Fruit fly (Drosophila melanogaster) whole organism, embryonic: ENCODE data around the gene CG6048.

Experiments used
- Antp ChIP-seq: fragments of 200-800 bp; sonication (Bioruptor generic); optimal IDR thresholded peaks from 3 replicates; lab custom pipeline; 2016; ENCODE audit warnings: missing biosample characterization, missing genetic modification characterization
- CG1024 ChIP-seq: fragments of 200-800 bp; sonication (Bioruptor generic); IDR thresholded peaks from 2 replicates; pipeline ENCODE4 v1.3.6; 2022; ENCODE audit warnings: missing biosample characterization, missing genetic modification characterization
- CG10366 ChIP-seq: fragments of 200-800 bp; sonication (Bioruptor generic); IDR thresholded peaks from 2 replicates; pipeline ENCODE4 v1.3.6; 2022; ENCODE audit warnings: missing biosample characterization, missing genetic modification characterization
- CG11456 ChIP-seq: fragments of 200-800 bp; sonication (Bioruptor generic); IDR thresholded peaks from 3 replicates; pipeline ENCODE4 v1.3.6; 2022; ENCODE audit warnings: missing biosample characterization, missing genetic modification characterization
- CG12104 ChIP-seq: fragments of 200-800 bp; sonication (Bioruptor generic); optimal IDR thresholded peaks from 3 replicates; lab custom pipeline; 2016; ENCODE audit warnings: missing biosample characterization, missing genetic modification characterization
- CG1233 ChIP-seq: fragments of 200-800 bp; sonication (Bioruptor generic); optimal IDR thresholded peaks from 4 replicates; lab custom pipeline; 2018; ENCODE audit warnings: missing biosample characterization, mild to moderate bottlenecking, missing genetic modification characterization
- CG14441 ChIP-seq: fragments of 200-800 bp; sonication (Bioruptor generic); IDR thresholded peaks from 2 replicates; pipeline ENCODE4 v1.3.6; 2022; ENCODE audit warnings: missing biosample characterization, missing genetic modification characterization
- CG14860 ChIP-seq: fragments of 200-800 bp; sonication (Bioruptor generic); IDR thresholded peaks from 3 replicates; pipeline ENCODE4 v1.3.6; 2022; ENCODE audit warnings: missing biosample characterization, missing genetic modification characterization; ENCODE audit not compliant: partially characterized antibody
- CG15269 ChIP-seq: fragments of 200-800 bp; sonication (Bioruptor generic); optimal IDR thresholded peaks from 2 replicates; lab custom pipeline; 2018; ENCODE audit warnings: missing biosample characterization, mild to moderate bottlenecking, missing genetic modification characterization, moderate library complexity
- CG1832 ChIP-seq: fragments of 200-800 bp; sonication (Bioruptor generic); optimal IDR thresholded peaks from 2 replicates; lab custom pipeline; 2017; ENCODE audit warnings: missing biosample characterization, mild to moderate bottlenecking, missing genetic modification characterization, inconsistent platforms
- CG30403 ChIP-seq: fragments of 200-800 bp; sonication (Bioruptor generic); optimal IDR thresholded peaks from 3 replicates; lab custom pipeline; 2016; ENCODE audit warnings: missing biosample characterization, missing genetic modification characterization
- CG3163 ChIP-seq: fragments of 200-800 bp; sonication (Bioruptor generic); optimal IDR thresholded peaks from 3 replicates; lab custom pipeline; 2016; ENCODE audit warnings: missing biosample characterization, missing genetic modification characterization
- CG33213 ChIP-seq: fragments of 200-800 bp; sonication (Bioruptor generic); optimal IDR thresholded peaks from 3 replicates; lab custom pipeline; 2016; ENCODE audit warnings: missing biosample characterization, missing genetic modification characterization
- CG4424 ChIP-seq: fragments of 200-800 bp; sonication (Bioruptor generic); optimal IDR thresholded peaks from 3 replicates; lab custom pipeline; 2016; ENCODE audit warnings: missing biosample characterization, missing genetic modification characterization
- CG4820 ChIP-seq: fragments of 200-800 bp; sonication (Bioruptor generic); optimal IDR thresholded peaks from 3 replicates; lab custom pipeline; 2016; ENCODE audit warnings: missing biosample characterization, missing genetic modification characterization
- CG6175 ChIP-seq: fragments of 200-800 bp; sonication (Bioruptor generic); IDR thresholded peaks from 3 replicates; pipeline ENCODE4 v1.3.6; 2022; ENCODE audit warnings: missing biosample characterization, missing genetic modification characterization
- CG6854 ChIP-seq: fragments of 200-800 bp; sonication (Bioruptor generic); optimal IDR thresholded peaks from 3 replicates; lab custom pipeline; 2017; ENCODE audit warnings: missing biosample characterization, mild to moderate bottlenecking, missing genetic modification characterization
- CG8478 ChIP-seq: fragments of >200 bp; optimal IDR thresholded peaks from 2 replicates; lab custom pipeline; 2018
- Dip2 ChIP-seq: fragments of 200-800 bp; sonication (Bioruptor generic); IDR thresholded peaks from 2 replicates; pipeline ENCODE4 v1.3.6; 2022; ENCODE audit warnings: missing biosample characterization, missing genetic modification characterization
- Dip3 ChIP-seq: fragments of 200-800 bp; sonication (Bioruptor generic); optimal IDR thresholded peaks from 3 replicates; lab custom pipeline; 2016; ENCODE audit warnings: missing biosample characterization, missing genetic modification characterization
- Ets65A ChIP-seq: fragments of 200-800 bp; sonication (Bioruptor generic); peaks from one replicate; lab custom pipeline; 2016; ENCODE audit warnings: missing biosample characterization, missing genetic modification characterization
- Fer1 ChIP-seq: fragments of 200-800 bp; sonication (Bioruptor generic); optimal IDR thresholded peaks from 2 replicates; lab custom pipeline; 2017; ENCODE audit warnings: missing biosample characterization, mild to moderate bottlenecking, missing genetic modification characterization
- H15 ChIP-seq: fragments of 200-800 bp; sonication (Bioruptor generic); IDR thresholded peaks from 3 replicates; pipeline ENCODE4 v1.3.6; 2022; ENCODE audit warnings: missing biosample characterization, missing genetic modification characterization
- H2.0 ChIP-seq: fragments of 200-800 bp; sonication (Bioruptor generic); IDR thresholded peaks from 2 replicates; pipeline ENCODE4 v1.3.6; 2022; ENCODE audit warnings: missing biosample characterization, missing genetic modification characterization
- Hsf ChIP-seq: fragments of 200-800 bp; sonication (Bioruptor generic); optimal IDR thresholded peaks from 3 replicates; lab custom pipeline; 2016; ENCODE audit warnings: missing biosample characterization, missing genetic modification characterization
- MESR4 ChIP-seq: fragments of 200-800 bp; sonication (Bioruptor generic); optimal IDR thresholded peaks from 2 replicates; lab custom pipeline; 2018; ENCODE audit warnings: missing biosample characterization, mild to moderate bottlenecking, missing genetic modification characterization, moderate library complexity
- Med ChIP-seq: fragments of 200-800 bp; sonication (Bioruptor generic); peaks from one replicate; lab custom pipeline; 2016; ENCODE audit warnings: missing biosample characterization, missing genetic modification characterization, mild to moderate bottlenecking, inconsistent platforms, moderate library complexity
- Spps ChIP-seq: fragments of 200-800 bp; sonication (Bioruptor generic); optimal IDR thresholded peaks from 2 replicates; lab custom pipeline; 2018; ENCODE audit warnings: missing biosample characterization, mild to moderate bottlenecking, missing genetic modification characterization
- Tbp ChIP-seq: fragments of >200 bp; optimal IDR thresholded peaks from 2 replicates; lab custom pipeline; 2018; ENCODE audit warnings: missing biosample characterization, missing genetic modification characterization
- Trl ChIP-seq, 3 experiments: fragments of >200 bp in 2 of 3; fragments of 200-800 bp in 1 of 3; sonication (Bioruptor generic) in 1 of 3; optimal IDR thresholded peaks; 2 replicates in 1 of 3; 3 replicates in 2 of 3; lab custom pipeline; 2016 to 2017; ENCODE audit warnings: missing biosample characterization in 1 of 3, missing genetic modification characterization in 1 of 3
- ato ChIP-seq: fragments of 200-800 bp; sonication (Bioruptor generic); IDR thresholded peaks from 2 replicates; pipeline ENCODE4 v1.3.6; 2022; ENCODE audit warnings: missing biosample characterization, missing genetic modification characterization; ENCODE audit not compliant: partially characterized antibody
- bcd ChIP-seq: fragments of 200-800 bp; sonication (Bioruptor generic); optimal IDR thresholded peaks from 2 replicates; lab custom pipeline; 2017; ENCODE audit warnings: missing biosample characterization, mild to moderate bottlenecking, missing genetic modification characterization
- chif ChIP-seq, 2 experiments: fragments of 200-800 bp; sonication (Bioruptor generic); optimal IDR thresholded peaks; 3 replicates each; lab custom pipeline; 2016; ENCODE audit warnings: missing biosample characterization in 2 of 2, missing genetic modification characterization in 2 of 2
- chinmo ChIP-seq: fragments of 200-800 bp; sonication (Bioruptor generic); IDR thresholded peaks from 4 replicates; pipeline ENCODE4 v1.3.6; 2022; ENCODE audit warnings: missing biosample characterization, missing genetic modification characterization; ENCODE audit not compliant: partially characterized antibody
- danr ChIP-seq: fragments of 200-800 bp; sonication (Bioruptor generic); IDR thresholded peaks from 2 replicates; pipeline ENCODE4 v1.3.6; 2022; ENCODE audit warnings: missing biosample characterization, missing genetic modification characterization
- eve ChIP-seq, 2 experiments: fragments of >200 bp; optimal IDR thresholded peaks; 2 replicates each; lab custom pipeline; 2017; ENCODE audit warnings: missing biosample characterization in 2 of 2, missing genetic modification characterization in 2 of 2
- fd64A ChIP-seq: fragments of 200-800 bp; sonication (Bioruptor generic); optimal IDR thresholded peaks from 3 replicates; lab custom pipeline; 2018; ENCODE audit warnings: missing biosample characterization, mild to moderate bottlenecking, missing genetic modification characterization
- gcm2 ChIP-seq: fragments of 200-800 bp; sonication (Bioruptor generic); optimal IDR thresholded peaks from 2 replicates; lab custom pipeline; 2016; ENCODE audit warnings: missing biosample characterization, missing genetic modification characterization
- gro ChIP-seq: fragments of 200-800 bp; sonication (Bioruptor generic); optimal IDR thresholded peaks from 2 replicates; lab custom pipeline; 2016; ENCODE audit warnings: missing biosample characterization, missing genetic modification characterization
- kay ChIP-seq: fragments of 200-800 bp; sonication (Bioruptor generic); optimal IDR thresholded peaks from 2 replicates; lab custom pipeline; 2016; ENCODE audit warnings: missing biosample characterization, missing genetic modification characterization
- lbe ChIP-seq: fragments of 200-800 bp; sonication (Bioruptor generic); optimal IDR thresholded peaks from 2 replicates; lab custom pipeline; 2016; ENCODE audit warnings: missing biosample characterization, mild to moderate bottlenecking, missing genetic modification characterization
- lilli ChIP-seq: fragments of 200-800 bp; sonication (Bioruptor generic); optimal IDR thresholded peaks from 3 replicates; lab custom pipeline; 2016; ENCODE audit warnings: missing biosample characterization, missing genetic modification characterization
- mam ChIP-seq: fragments of 200-800 bp; sonication (Bioruptor generic); optimal IDR thresholded peaks from 3 replicates; lab custom pipeline; 2016; ENCODE audit warnings: missing biosample characterization, missing genetic modification characterization
- org-1 ChIP-seq: fragments of 200-800 bp; sonication (Bioruptor generic); optimal IDR thresholded peaks from 2 replicates; lab custom pipeline; 2017; ENCODE audit warnings: missing biosample characterization, missing genetic modification characterization
- peb ChIP-seq: fragments of 200-800 bp; sonication (Bioruptor generic); IDR thresholded peaks from 2 replicates; pipeline ENCODE4 v1.3.6; 2022; ENCODE audit warnings: missing biosample characterization, missing genetic modification characterization
- pho ChIP-seq: fragments of 200-800 bp; sonication (Bioruptor generic); optimal IDR thresholded peaks from 2 replicates; lab custom pipeline; 2016; ENCODE audit warnings: missing biosample characterization, missing genetic modification characterization
- pzg ChIP-seq: fragments of 200-800 bp; sonication (Bioruptor generic); optimal IDR thresholded peaks from 3 replicates; lab custom pipeline; 2018; ENCODE audit warnings: missing biosample characterization, mild to moderate bottlenecking, missing genetic modification characterization, moderate library complexity
- toy ChIP-seq: fragments of 200-800 bp; sonication (Bioruptor generic); IDR thresholded peaks from 2 replicates; pipeline ENCODE4 v1.3.6; 2022; ENCODE audit warnings: missing biosample characterization, missing genetic modification characterization
- ttk ChIP-seq: fragments of 200-800 bp; sonication (Bioruptor generic); IDR thresholded peaks from 2 replicates; pipeline ENCODE4 v2.1.2; 2022; ENCODE audit warnings: missing biosample characterization, missing genetic modification characterization
- vfl ChIP-seq: fragments of 200-800 bp; sonication (Bioruptor generic); optimal IDR thresholded peaks from 2 replicates; lab custom pipeline; 2016; ENCODE audit warnings: missing biosample characterization, missing genetic modification characterization
- zen2 ChIP-seq: fragments of 200-800 bp; sonication (Bioruptor generic); IDR thresholded peaks from 3 replicates; pipeline ENCODE4 v1.3.6; 2022; ENCODE audit warnings: missing biosample characterization, missing genetic modification characterization; ENCODE audit not compliant: partially characterized antibody

The CG6048 gene

DNA sequence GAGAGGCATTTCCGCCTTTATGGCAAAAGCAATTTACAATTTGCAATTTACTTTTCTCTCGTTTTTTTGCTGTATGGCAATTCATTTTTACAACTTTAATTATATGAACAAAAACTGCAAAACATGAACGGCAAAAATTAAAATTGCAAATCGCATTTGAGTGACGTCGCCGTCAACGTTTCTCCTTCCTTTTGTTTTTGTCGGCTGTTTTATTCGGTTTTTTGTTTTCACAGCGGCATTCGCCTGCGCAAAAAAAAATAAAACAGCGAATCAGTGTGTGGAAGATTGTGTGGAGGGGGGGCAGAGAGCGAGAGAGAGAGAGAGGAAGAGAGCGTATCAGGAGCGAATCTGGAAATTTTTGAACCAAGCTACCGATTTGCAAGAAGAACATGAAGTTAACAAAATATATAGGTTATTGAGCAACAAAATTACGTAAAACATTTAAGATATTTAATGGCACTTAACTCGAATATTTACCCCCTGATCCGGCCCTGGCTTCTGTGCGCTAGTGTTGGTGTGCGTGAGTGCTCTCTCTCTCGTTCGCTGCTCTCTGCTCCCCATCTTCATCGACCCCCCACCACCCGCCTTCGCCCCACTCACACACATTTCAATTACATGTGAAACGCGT, 33.8 kb upstream of the CG6048 start (continued):
- TF ChIP-seq Med, result peak; percentile 100
- TF ChIP-seq peb (GFP tag; lab: Robert Waterston, UW), result peak; percentile 99
- TF ChIP-seq CG14860 (GFP tag; lab: Robert Waterston, UW), result peak; percentile 84
- peak in 1 of 2 experiments; percentile 95 for TF ChIP-seq eve (GFP tag; optimal IDR thresholded peaks at IDR 0.05; lab: Kevin White, UChicago)
- peak; percentile 99 for TF ChIP-seq CG33213
- peak; percentile 73 for TF ChIP-seq MESR4 (GFP tag; lab: Kevin White, UChicago)
- peak; percentile 99 for TF ChIP-seq CG4424 (GFP tag; lab: Kevin White, UChicago)
- TF ChIP-seq lbe, result peak; percentile 98
- peak; percentile 100 for TF ChIP-seq mam (GFP tag; lab: Kevin White, UChicago)
- TF ChIP-seq CG11456 (GFP tag; lab: Robert Waterston, UW), result peak; percentile 100
- TF ChIP-seq Hsf, result peak; percentile 99
- peak; percentile 92 for TF ChIP-seq CG3163 (GFP tag; lab: Kevin White, UChicago)
- TF ChIP-seq toy (GFP tag; lab: Robert Waterston, UW), result peak; percentile 99
- peak; percentile 100 for TF ChIP-seq CG14441 (GFP tag; lab: Robert Waterston, UW)
- TF ChIP-seq ttk (GFP tag; lab: Robert Waterston, UW), result peak; percentile 99
- TF ChIP-seq CG6175 (GFP tag; lab: Robert Waterston, UW), result peak; percentile 99
- TF ChIP-seq CG6854 (GFP tag; lab: Kevin White, UChicago), result peak; percentile 97
- TF ChIP-seq pzg, result peak; percentile 45
- TF ChIP-seq CG8478 (lab: Kevin White, UChicago), result no peak
- no peak for TF ChIP-seq ato
- peak; percentile 99 for TF ChIP-seq CG30403
- no peak for TF ChIP-seq Tbp (GFP tag; lab: Kevin White, UChicago)
- peak; percentile 99 for TF ChIP-seq org-1 (GFP tag; lab: Kevin White, UChicago)
- peak; percentile 98 for TF ChIP-seq CG1233
- peak; percentile 98 for TF ChIP-seq gcm2 (GFP tag; lab: Kevin White, UChicago)
- TF ChIP-seq chif (GFP tag; optimal IDR thresholded peaks at IDR 0.05; lab: Kevin White, UChicago), result peak; percentile 99
- TF ChIP-seq danr (GFP tag; lab: Robert Waterston, UW), result peak; percentile 99
- TF ChIP-seq Dip2, result peak; percentile 81
- TF ChIP-seq gro, result peak; percentile 99
- TF ChIP-seq CG15269 (tag; lab: Kevin White, UChicago), result peak; percentile 99
- peak; percentile 99 for TF ChIP-seq H2.0
- TF ChIP-seq CG10366 (GFP tag; lab: Robert Waterston, UW), result peak; percentile 100
- TF ChIP-seq CG1024 (GFP tag; lab: Robert Waterston, UW), result peak; percentile 97
- peak; percentile 96 for TF ChIP-seq CG12104
- TF ChIP-seq fd64A (GFP tag; lab: Kevin White, UChicago), result peak; percentile 96
- TF ChIP-seq Ets65A (GFP tag; lab: Kevin White, UChicago), result peak; percentile 100
- peak; percentile 95 for TF ChIP-seq vfl (GFP tag; lab: Kevin White, UChicago)
- TF ChIP-seq CG4820 (GFP tag; lab: Kevin White, UChicago), result peak; percentile 98
- peak; percentile 89 to 97 for TF ChIP-seq Trl (optimal IDR thresholded peaks at IDR 0.05; lab: Kevin White, UChicago)
- TF ChIP-seq Trl (GFP tag; optimal IDR thresholded peaks at IDR 0.05; lab: Kevin White, UChicago), result peak; percentile 99
- peak; percentile 99 for TF ChIP-seq pho (GFP tag; lab: Kevin White, UChicago)
- peak; percentile 99 for TF ChIP-seq Fer1 (GFP tag; lab: Kevin White, UChicago)
- TF ChIP-seq CG1832 (GFP tag; lab: Kevin White, UChicago), result no peak
- TF ChIP-seq chinmo (GFP tag; lab: Robert Waterston, UW), result peak; percentile 89; the same call in 2 of the 4 replicates
- peak; percentile 99 for TF ChIP-seq Antp (GFP tag; lab: Kevin White, UChicago)
- no peak for TF ChIP-seq zen2 (GFP tag; lab: Robert Waterston, UW)
- peak; percentile 98 for TF ChIP-seq kay
- peak; percentile 99 for TF ChIP-seq bcd (GFP tag; lab: Kevin White, UChicago)
- TF ChIP-seq lilli (GFP tag; lab: Kevin White, UChicago), result peak; percentile 99
- TF ChIP-seq H15 (GFP tag; lab: Robert Waterston, UW), result peak; percentile 99
- peak; percentile 94 for TF ChIP-seq Spps (tag; lab: Kevin White, UChicago)
- TF ChIP-seq Dip3, result peak; percentile 98
